Worm (Caenorhabditis elegans) whole organism, L1 larva: ENCODE results near the gene C14C6.3.
A peak's percentile ranks its signal among the peaks of the same experiment; 100 is the strongest.

Experiments used
- C04F5.9 ChIP-seq: sonication (generic microtip); optimal IDR thresholded peaks from 2 replicates; lab custom pipeline; 2016; ENCODE audit warnings: missing genetic modification characterization, missing compliant biosample characterization
- C16A3.4 ChIP-seq: fragments of 150-350 bp; optimal IDR thresholded peaks from 2 replicates; lab custom pipeline; 2014; ENCODE audit warnings: missing biosample characterization, missing genetic modification characterization
- F16B12.6 ChIP-seq: fragments of 150-350 bp; optimal IDR thresholded peaks from 2 replicates; lab custom pipeline; 2014; ENCODE audit warnings: missing biosample characterization, missing genetic modification characterization
- Y116A8C.19 ChIP-seq: sonication (generic microtip); optimal IDR thresholded peaks from 2 replicates; lab custom pipeline; 2016; ENCODE audit warnings: missing compliant biosample characterization, missing genetic modification characterization, borderline replicate concordance
- aha-1 ChIP-seq: fragments of 150-350 bp; optimal IDR thresholded peaks from 2 replicates; lab custom pipeline; 2014; ENCODE audit warnings: missing biosample characterization, missing genetic modification characterization
- alr-1 ChIP-seq: fragments of 200-800 bp; sonication (Bioruptor generic); optimal IDR thresholded peaks from 2 replicates; lab custom pipeline; 2018; ENCODE audit warnings: borderline replicate concordance, mild to moderate bottlenecking, missing genetic modification characterization, missing compliant biosample characterization
- ama-1 ChIP-seq: fragments of 150-350 bp; optimal IDR thresholded peaks from 2 replicates; lab custom pipeline; 2014
- blmp-1 ChIP-seq: fragments of 150-350 bp; optimal IDR thresholded peaks from 2 replicates; lab custom pipeline; 2014; ENCODE audit warnings: missing biosample characterization, missing genetic modification characterization
- ceh-8 ChIP-seq: fragments of 200-800 bp; sonication (Bioruptor generic); optimal IDR thresholded peaks from 2 replicates; lab custom pipeline; 2018; ENCODE audit warnings: mild to moderate bottlenecking, missing genetic modification characterization, moderate library complexity, missing compliant biosample characterization
- ceh-82 ChIP-seq, 3 experiments: fragments of 150-350 bp in 1 of 3; sonication (generic microtip) in 2 of 3; optimal IDR thresholded peaks; 2 replicates each; lab custom pipeline; 2014 to 2017; ENCODE audit warnings: missing biosample characterization in 3 of 3, missing genetic modification characterization in 3 of 3
- ceh-90 ChIP-seq: sonication (generic microtip); optimal IDR thresholded peaks from 2 replicates; lab custom pipeline; 2016; ENCODE audit warnings: missing genetic modification characterization, missing compliant biosample characterization
- dsc-1 ChIP-seq: sonication (generic microtip); optimal IDR thresholded peaks from 2 replicates; lab custom pipeline; 2016; ENCODE audit warnings: mild to moderate bottlenecking, missing genetic modification characterization, missing compliant biosample characterization
- efl-1 ChIP-seq, 4 experiments: fragments of 150-350 bp; optimal IDR thresholded peaks in 3 of 4; peaks in 1 of 4; 1 replicate in 1 of 4; 2 replicates in 3 of 4; lab custom pipeline; 2014; ENCODE audit warnings: missing biosample characterization in 2 of 4, missing genetic modification characterization in 2 of 4, missing genetic modification reagents in 2 of 4
- egl-13 ChIP-seq: sonication (generic microtip); optimal IDR thresholded peaks from 2 replicates; lab custom pipeline; 2016; ENCODE audit warnings: missing genotype, missing genetic modification reagents, missing genetic modification characterization, missing compliant biosample characterization
- egl-27 ChIP-seq, 2 experiments: fragments of 150-350 bp in 1 of 2; sonication (generic microtip); optimal IDR thresholded peaks; 3 replicates each; lab custom pipeline; 2017 to 2018; ENCODE audit warnings: missing biosample characterization in 2 of 2, missing genetic modification characterization in 2 of 2, missing genetic modification reagents in 2 of 2
- ets-5 ChIP-seq: fragments of 200-800 bp; sonication (Bioruptor generic); IDR thresholded peaks from 2 replicates; pipeline ENCODE4 v1.3.6; 2022; ENCODE audit warnings: missing genetic modification characterization, missing compliant biosample characterization
- fkh-10 ChIP-seq: sonication (generic microtip); optimal IDR thresholded peaks from 2 replicates; lab custom pipeline; 2017; ENCODE audit warnings: missing biosample characterization, missing genetic modification reagents, missing genetic modification characterization
- fkh-4 ChIP-seq: sonication (generic microtip); optimal IDR thresholded peaks from 2 replicates; lab custom pipeline; 2016; ENCODE audit warnings: missing compliant biosample characterization, missing genetic modification characterization, borderline replicate concordance
- fkh-8 ChIP-seq: sonication (generic microtip); optimal IDR thresholded peaks from 2 replicates; lab custom pipeline; 2016; ENCODE audit warnings: mild to moderate bottlenecking, missing genetic modification characterization, missing compliant biosample characterization
- fos-1 ChIP-seq: fragments of 150-350 bp; optimal IDR thresholded peaks from 2 replicates; lab custom pipeline; 2014; ENCODE audit warnings: missing biosample characterization, missing genetic modification characterization
- grh-1 ChIP-seq: fragments of 200-800 bp; sonication (Bioruptor generic); IDR thresholded peaks from 2 replicates; pipeline ENCODE4 v1.3.6; 2022; ENCODE audit warnings: missing genetic modification reagents, missing genetic modification characterization, missing compliant biosample characterization
- hlh-17 ChIP-seq: fragments of 200-800 bp; sonication (Bioruptor generic); optimal IDR thresholded peaks from 2 replicates; lab custom pipeline; 2018; ENCODE audit warnings: missing genetic modification characterization, mild to moderate bottlenecking, missing compliant biosample characterization, moderate library complexity, borderline replicate concordance
- hlh-4 ChIP-seq: sonication (generic microtip); optimal IDR thresholded peaks from 2 replicates; lab custom pipeline; 2016; ENCODE audit warnings: mild to moderate bottlenecking, missing genetic modification characterization, missing compliant biosample characterization
- jun-1 ChIP-seq: fragments of 150-350 bp; optimal IDR thresholded peaks from 2 replicates; lab custom pipeline; 2014; ENCODE audit warnings: missing biosample characterization, missing genetic modification reagents, missing genetic modification characterization
- lin-14 ChIP-seq: fragments of 200-800 bp; sonication (Bioruptor generic); optimal IDR thresholded peaks from 2 replicates; lab custom pipeline; 2018; ENCODE audit warnings: mild to moderate bottlenecking, missing genetic modification characterization, moderate library complexity, missing compliant biosample characterization
- lin-35 ChIP-seq, 2 experiments: fragments of 150-350 bp; optimal IDR thresholded peaks; 2 replicates each; lab custom pipeline; 2014; ENCODE audit warnings: missing biosample characterization in 2 of 2, missing genetic modification characterization in 2 of 2, missing genetic modification reagents in 2 of 2
- lir-3 ChIP-seq: sonication (generic microtip); optimal IDR thresholded peaks from 2 replicates; lab custom pipeline; 2016; ENCODE audit warnings: mild to moderate bottlenecking, missing genetic modification characterization, moderate library complexity, missing compliant biosample characterization; ENCODE audit not compliant: poor library complexity
- lsy-2 ChIP-seq, 2 experiments: fragments of 150-350 bp; optimal IDR thresholded peaks; 2 replicates each; lab custom pipeline; 2014; ENCODE audit warnings: missing biosample characterization in 2 of 2, missing genetic modification characterization in 2 of 2
- mdl-1 ChIP-seq, 2 experiments: fragments of 150-350 bp; optimal IDR thresholded peaks; 2 replicates each; lab custom pipeline; 2014 to 2017; ENCODE audit warnings: missing biosample characterization in 2 of 2, missing genetic modification characterization in 2 of 2, inconsistent platforms in 1 of 2
- mep-1 ChIP-seq: fragments of 150-350 bp; optimal IDR thresholded peaks from 2 replicates; lab custom pipeline; 2014; ENCODE audit warnings: missing biosample characterization, missing genetic modification characterization
- nhr-11 ChIP-seq: fragments of 150-350 bp; optimal IDR thresholded peaks from 2 replicates; lab custom pipeline; 2014; ENCODE audit warnings: missing biosample characterization, missing genetic modification characterization
- nhr-12 ChIP-seq: sonication (generic microtip); optimal IDR thresholded peaks from 2 replicates; lab custom pipeline; 2017; ENCODE audit warnings: missing biosample characterization, missing genetic modification characterization
- nhr-20 ChIP-seq: sonication (generic microtip); optimal IDR thresholded peaks from 2 replicates; lab custom pipeline; 2016; ENCODE audit warnings: mild to moderate bottlenecking, missing genetic modification characterization, missing compliant biosample characterization
- nhr-237 ChIP-seq: fragments of 150-350 bp; optimal IDR thresholded peaks from 2 replicates; lab custom pipeline; 2014; ENCODE audit warnings: missing biosample characterization, missing genetic modification characterization
- nhr-71 ChIP-seq: sonication (generic microtip); optimal IDR thresholded peaks from 2 replicates; lab custom pipeline; 2016; ENCODE audit warnings: mild to moderate bottlenecking, missing genetic modification characterization, moderate library complexity, missing compliant biosample characterization
- nhr-77 ChIP-seq: fragments of 150-350 bp; optimal IDR thresholded peaks from 2 replicates; lab custom pipeline; 2014; ENCODE audit warnings: missing biosample characterization, missing genetic modification characterization
- nhr-85 ChIP-seq: sonication (generic microtip); peaks from one replicate; lab custom pipeline; 2016; ENCODE audit warnings: missing genetic modification characterization, inconsistent platforms, missing compliant biosample characterization
- nhr-90 ChIP-seq: sonication (generic microtip); optimal IDR thresholded peaks from 2 replicates; lab custom pipeline; 2016; ENCODE audit warnings: mild to moderate bottlenecking, missing genetic modification characterization, missing compliant biosample characterization; ENCODE audit not compliant: poor library complexity
- pax-3 ChIP-seq: fragments of 200-800 bp; sonication (Bioruptor generic); optimal IDR thresholded peaks from 2 replicates; lab custom pipeline; 2018; ENCODE audit warnings: mild to moderate bottlenecking, missing genetic modification characterization, moderate library complexity, missing compliant biosample characterization
- rnt-1 ChIP-seq: sonication (generic microtip); optimal IDR thresholded peaks from 2 replicates; lab custom pipeline; 2016; ENCODE audit warnings: mild to moderate bottlenecking, missing genetic modification characterization, moderate library complexity, missing compliant biosample characterization
- snu-23 ChIP-seq: sonication (generic microtip); optimal IDR thresholded peaks from 2 replicates; lab custom pipeline; 2016; ENCODE audit warnings: missing genetic modification characterization, missing compliant biosample characterization
- sox-4 ChIP-seq: sonication (generic microtip); optimal IDR thresholded peaks from 2 replicates; lab custom pipeline; 2016; ENCODE audit warnings: missing genetic modification characterization, missing compliant biosample characterization
- sptf-1 ChIP-seq: fragments of 150-350 bp; optimal IDR thresholded peaks from 2 replicates; lab custom pipeline; 2014; ENCODE audit warnings: missing biosample characterization, missing genetic modification characterization
- swsn-7 ChIP-seq: sonication (generic microtip); optimal IDR thresholded peaks from 2 replicates; lab custom pipeline; 2016; ENCODE audit warnings: missing genetic modification characterization, missing compliant biosample characterization
- tbx-2 ChIP-seq: sonication (generic microtip); optimal IDR thresholded peaks from 2 replicates; lab custom pipeline; 2016; ENCODE audit warnings: missing genetic modification characterization, missing compliant biosample characterization
- tlp-1 ChIP-seq: fragments of 150-350 bp; optimal IDR thresholded peaks from 2 replicates; lab custom pipeline; 2014; ENCODE audit warnings: missing biosample characterization, missing genetic modification characterization
- unc-62 ChIP-seq: fragments of 150-350 bp; optimal IDR thresholded peaks from 2 replicates; lab custom pipeline; 2014; ENCODE audit warnings: missing biosample characterization, missing genetic modification reagents, missing genetic modification characterization
- unc-98 ChIP-seq: fragments of 200-800 bp; sonication (Bioruptor generic); IDR thresholded peaks from 2 replicates; pipeline ENCODE4 v1.3.6; 2022; ENCODE audit warnings: missing genetic modification characterization, missing compliant biosample characterization
- vab-15 ChIP-seq: sonication (generic microtip); optimal IDR thresholded peaks from 2 replicates; lab custom pipeline; 2017; ENCODE audit warnings: missing genotype, mild to moderate bottlenecking, missing genetic modification characterization, missing compliant biosample characterization
- xbp-1 ChIP-seq: sonication (generic microtip); optimal IDR thresholded peaks from 2 replicates; lab custom pipeline; 2016; ENCODE audit warnings: missing genetic modification characterization, missing compliant biosample characterization
- zip-4 ChIP-seq: fragments of 200-800 bp; sonication (Bioruptor generic); optimal IDR thresholded peaks from 2 replicates; lab custom pipeline; 2018; ENCODE audit warnings: mild to moderate bottlenecking, missing genetic modification characterization, moderate library complexity, missing compliant biosample characterization
- ztf-11 ChIP-seq, 2 experiments: sonication (generic microtip); optimal IDR thresholded peaks; 2 replicates each; lab custom pipeline; 2016 to 2017; ENCODE audit warnings: missing genetic modification characterization in 2 of 2, missing biosample characterization in 1 of 2, missing compliant biosample characterization in 1 of 2
- ztf-4 ChIP-seq: fragments of 150-350 bp; optimal IDR thresholded peaks from 2 replicates; lab custom pipeline; 2014; ENCODE audit warnings: missing biosample characterization, missing genetic modification characterization

C14C6.3 gene

DNA sequence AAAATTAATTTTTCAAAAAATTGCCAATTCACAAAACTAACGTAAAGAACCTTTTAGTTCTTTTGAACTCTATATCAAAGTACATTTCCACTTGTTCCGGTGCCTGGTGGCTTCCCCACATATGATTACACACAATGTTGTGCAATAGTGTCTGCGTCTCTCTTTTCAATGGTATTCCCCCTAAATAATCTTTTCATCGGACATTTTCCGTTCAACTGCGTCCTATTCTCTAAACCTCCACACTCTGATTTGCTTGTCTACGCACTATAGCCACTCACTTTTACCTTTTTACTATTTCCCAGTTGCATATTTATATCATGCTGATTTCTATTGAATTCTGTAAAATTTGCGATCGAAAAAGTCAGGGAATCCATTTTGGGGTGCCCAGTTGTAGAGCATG, 11.2 kb upstream of the C14C6.3 start, which contains the start of gene nhr-58:
nhr-58 (plus strand) TSS at position 214 of the 400 bp plus-strand sequence.
- TF ChIP-seq grh-1 (GFP tag; lab: Robert Waterston, UW) (no peak), fkh-4 (tag; lab: Kevin White, UChicago) (no peak), Y116A8C.19 (tag; lab: Kevin White, UChicago) (no peak), sptf-1 (tag; lab: Kevin White, UChicago) (no peak), lin-14 (GFP tag; lab: Kevin White, UChicago) (peak; percentile 99), mep-1 (tag; lab: Kevin White, UChicago) (peak; percentile 64), swsn-7 (tag; lab: Kevin White, UChicago) (peak; percentile 3), unc-62 (GFP tag; lab: Kevin White, UChicago) (no peak), lir-3 (tag; lab: Kevin White, UChicago) (no peak), ceh-90 (no peak), fos-1 (tag; lab: Kevin White, UChicago) (peak; percentile 6), blmp-1 (peak; percentile 90), ceh-8 (GFP tag; lab: Kevin White, UChicago) (no peak), efl-1 (optimal IDR thresholded peaks at IDR 0.05; lab: Kevin White, UChicago) (peak; percentile 26 to 27), efl-1 (GFP tag; optimal IDR thresholded peaks at IDR 0.05 in 1 of 2; lab: Kevin White, UChicago) (no peak), zip-4 (GFP tag; lab: Kevin White, UChicago) (no peak), nhr-237 (no peak), nhr-71 (tag; lab: Kevin White, UChicago) (peak; percentile 76), hlh-17 (no peak), egl-13 (no peak), dsc-1 (no peak), vab-15 (no peak), tlp-1 (tag; lab: Kevin White, UChicago) (no peak), rnt-1 (tag; lab: Kevin White, UChicago) (peak; percentile 45), ztf-11 (tag; optimal IDR thresholded peaks at IDR 0.05; lab: Kevin White, UChicago) (no peak), tbx-2 (tag; lab: Kevin White, UChicago) (peak; percentile 23), ztf-4 (tag; lab: Kevin White, UChicago) (peak; percentile 27), alr-1 (tag; lab: Kevin White, UChicago) (no peak), C16A3.4 (peak; percentile 20), nhr-90 (peak; percentile 27), hlh-4 (tag; lab: Kevin White, UChicago) (no peak), C04F5.9 (no peak), ama-1 (lab: Kevin White, UChicago) (no peak), snu-23 (GFP tag; lab: Kevin White, UChicago) (peak; percentile 72), lsy-2 (tag; optimal IDR thresholded peaks at IDR 0.05; lab: Kevin White, UChicago) (no peak), pax-3 (tag; lab: Kevin White, UChicago) (no peak), nhr-12 (tag; lab: Kevin White, UChicago) (no peak), fkh-8 (tag; lab: Kevin White, UChicago) (peak; percentile 75), aha-1 (tag; lab: Kevin White, UChicago) (no peak), xbp-1 (tag; lab: Kevin White, UChicago) (no peak), jun-1 (tag; lab: Kevin White, UChicago) (peak; percentile 66), nhr-77 (peak; percentile 64), nhr-11 (peak; percentile 59), F16B12.6 (no peak), egl-27 (tag; optimal IDR thresholded peaks at IDR 0.05; lab: Kevin White, UChicago) (peak; percentile 70 to 83), lin-35 (GFP tag; optimal IDR thresholded peaks at IDR 0.05; lab: Kevin White, UChicago) (peak in 1 of 2 experiments; percentile 59), nhr-20 (tag; lab: Kevin White, UChicago) (peak; percentile 77), mdl-1 (tag; optimal IDR thresholded peaks at IDR 0.05; lab: Kevin White, UChicago) (peak in 1 of 2 experiments; percentile 71), fkh-10 (GFP tag; lab: Kevin White, UChicago) (no peak), sox-4 (tag; lab: Kevin White, UChicago) (no peak), ceh-82 (tag; optimal IDR thresholded peaks at IDR 0.05; lab: Kevin White, UChicago) (peak in 2 of 3 experiments; percentile 12 to 54), nhr-85 (tag; lab: Kevin White, UChicago) (peak; percentile 83), ets-5 (GFP tag; lab: Robert Waterston, UW) (no peak), unc-98 (GFP tag; lab: Robert Waterston, UW) (no peak)
